Fruit fly (Drosophila melanogaster): ENCODE data around the gene Cpr64Aa.

Gene Cpr64Aa

DNA sequence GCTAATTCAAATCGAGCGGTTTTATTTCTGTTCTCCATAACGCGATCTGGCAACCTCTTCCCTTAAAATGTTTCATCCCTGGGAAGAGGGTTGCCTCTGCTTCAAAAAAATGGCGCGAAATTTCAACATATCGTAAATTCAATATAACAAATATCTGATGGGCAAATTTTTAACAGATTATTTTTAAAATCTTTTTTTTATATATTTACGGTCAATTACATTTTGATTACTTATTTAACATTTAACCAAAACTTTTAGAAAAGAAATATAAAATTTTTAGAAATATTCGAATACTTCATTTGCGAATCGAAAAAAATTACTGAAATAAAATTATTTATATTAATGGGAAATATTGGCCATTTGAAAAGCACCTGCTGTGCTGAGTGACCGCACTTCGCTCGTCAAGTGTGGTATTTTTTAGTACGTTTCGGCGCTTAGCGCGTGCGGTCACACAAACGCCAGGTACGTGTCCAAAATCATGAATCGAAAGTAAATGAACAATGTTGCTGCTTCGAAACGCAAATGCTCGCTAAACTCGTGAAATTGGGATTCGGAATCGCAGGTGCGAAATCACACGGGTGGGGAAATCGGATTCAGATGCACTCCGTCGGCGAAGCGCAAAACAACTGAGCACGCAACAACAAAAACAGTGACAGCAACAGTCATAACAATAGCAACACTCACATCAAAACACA is 38.9 kb downstream of the Cpr64Aa start, which contains the start of gene Ero1L (continued):
- peak; percentile 64 for TF ChIP-seq Blimp-1 (GFP tag; optimal IDR thresholded peaks at IDR 0.05)
- no peak for TF ChIP-seq CG7745 (tag; optimal IDR thresholded peaks at IDR 0.05)
- TF ChIP-seq chm (GFP tag; IDR thresholded peaks at IDR 0.05) = 0 out of 2 replicates have a peak, but pooled peaks have one; percentile 6
- TF ChIP-seq org-1 (GFP tag; optimal IDR thresholded peaks at IDR 0.05) = no peak
- TF ChIP-seq CG12391 (tag; optimal IDR thresholded peaks at IDR 0.05) = peak; percentile 55
- no peak for TF ChIP-seq fd3F (GFP tag; optimal IDR thresholded peaks at IDR 0.05)
- no peak for TF ChIP-seq pfk (GFP tag; optimal IDR thresholded peaks at IDR 0.05)
- no peak for TF ChIP-seq zen2 (GFP tag; IDR thresholded peaks at IDR 0.05; ENCODE audit: partially characterized antibody)
- no peak for TF ChIP-seq CG6765 (GFP tag; optimal IDR thresholded peaks at IDR 0.05)
- TF ChIP-seq Xbp1 (GFP tag; optimal IDR thresholded peaks at IDR 0.05) = peak; percentile 17
- TF ChIP-seq CG12219 (GFP tag; optimal IDR thresholded peaks at IDR 0.05) = no peak
- no peak for TF ChIP-seq CG11560 (tag; IDR thresholded peaks at IDR 0.05)
- TF ChIP-seq CG15073 (GFP tag; optimal IDR thresholded peaks at IDR 0.05) = no peak
- TF ChIP-seq MESR4 (GFP tag; optimal IDR thresholded peaks at IDR 0.05) = peak; percentile 97
- no peak for TF ChIP-seq Vsx1 (GFP tag; optimal IDR thresholded peaks at IDR 0.05)
- peak; percentile 29; the same call in 1 of the 2 replicates for TF ChIP-seq Dref (GFP tag; IDR thresholded peaks at IDR 0.05)
- TF ChIP-seq Hr78 (GFP tag; optimal IDR thresholded peaks at IDR 0.05) = no peak
- TF ChIP-seq Aef1 (GFP tag; IDR thresholded peaks at IDR 0.05) = peak; percentile 52
- no peak for TF ChIP-seq ham (GFP tag; IDR thresholded peaks at IDR 0.05)
- TF ChIP-seq Adf1 (GFP tag; IDR thresholded peaks at IDR 0.05) = peak; percentile 43; the same call in 1 of the 2 replicates
- no peak for TF ChIP-seq CG7372 (GFP tag; IDR thresholded peaks at IDR 0.05)
- TF ChIP-seq CG6854 (GFP tag; optimal IDR thresholded peaks at IDR 0.05) = no peak
- TF ChIP-seq Bgb (GFP tag; IDR thresholded peaks at IDR 0.05; ENCODE audit: partially characterized antibody) = no peak
- TF ChIP-seq Rfx (GFP tag; IDR thresholded peaks at IDR 0.05) = peak; percentile 38
- no peak for TF ChIP-seq CG6654 (GFP tag; optimal IDR thresholded peaks at IDR 0.05)
- no peak for TF ChIP-seq CG7556 (GFP tag; optimal IDR thresholded peaks at IDR 0.05)
- TF ChIP-seq Opbp (GFP tag; IDR thresholded peaks at IDR 0.05; ENCODE audit: partially characterized antibody) = peak; percentile 42; the same call in 1 of the 3 replicates
- no peak for TF ChIP-seq Elba2 (GFP tag; optimal IDR thresholded peaks at IDR 0.05)
- TF ChIP-seq vvl (GFP tag; IDR thresholded peaks at IDR 0.05) = peak; percentile 44
- peak; percentile 45 for TF ChIP-seq CG15601 (tag; optimal IDR thresholded peaks at IDR 0.05)
- no peak for TF ChIP-seq ssp (GFP tag; IDR thresholded peaks at IDR 0.05)
- TF ChIP-seq CG7271 (tag; optimal IDR thresholded peaks at IDR 0.05) = peak; percentile 33
- peak; percentile 47 for TF ChIP-seq Sox100B (GFP tag; optimal IDR thresholded peaks at IDR 0.05)
- TF ChIP-seq gsb (GFP tag; IDR thresholded peaks at IDR 0.05) = no peak
- no peak for TF ChIP-seq Tbp (GFP tag; optimal IDR thresholded peaks at IDR 0.05)
- peak; percentile 27 for TF ChIP-seq her (GFP tag; optimal IDR thresholded peaks at IDR 0.05)
- peak; percentile 45 for TF ChIP-seq CG15514 (GFP tag; optimal IDR thresholded peaks at IDR 0.05)
- TF ChIP-seq CG14050 (GFP tag; IDR thresholded peaks at IDR 0.05) = no peak
- peak; percentile 14 for TF ChIP-seq fd96Cb (tag; optimal IDR thresholded peaks at IDR 0.05)
- peak; percentile 9 for TF ChIP-seq Nf-YB (GFP tag; optimal IDR thresholded peaks at IDR 0.05)
- peak; percentile 14 for TF ChIP-seq kay (GFP tag; optimal IDR thresholded peaks at IDR 0.05)
- TF ChIP-seq NC2α (GFP tag; optimal IDR thresholded peaks at IDR 0.05) = no peak
- no peak for TF ChIP-seq Usf (GFP tag; optimal IDR thresholded peaks at IDR 0.05)
- TF ChIP-seq slou (GFP tag; optimal IDR thresholded peaks at IDR 0.05) = no peak
- no peak for TF ChIP-seq Asciz (GFP tag; optimal IDR thresholded peaks at IDR 0.05)
- TF ChIP-seq wdn (GFP tag; IDR thresholded peaks at IDR 0.05) = 0 out of 2 replicates have a peak, but pooled peaks have one; percentile 42
- TF ChIP-seq luna (GFP tag; optimal IDR thresholded peaks at IDR 0.05) = no peak
- TF ChIP-seq eyg (GFP tag; optimal IDR thresholded peaks at IDR 0.05) = no peak
- no peak for TF ChIP-seq mld (GFP tag; IDR thresholded peaks at IDR 0.05; ENCODE audit: partially characterized antibody)

Measured in whole organism, embryonic.